Worm (Caenorhabditis elegans): ENCODE results near the gene cpt-4.

The cpt-4 gene

ce11 chrV:5033099-5033498 is 5.6 kb upstream of the cpt-4 start, which contains the start of gene K11D12.13:
K11D12.13 (plus strand) TSS chrV:5033399.
- TF ChIP-seq unc-62 (GFP tag; optimal IDR thresholded peaks at IDR 0.05) = no peak

DNA sequence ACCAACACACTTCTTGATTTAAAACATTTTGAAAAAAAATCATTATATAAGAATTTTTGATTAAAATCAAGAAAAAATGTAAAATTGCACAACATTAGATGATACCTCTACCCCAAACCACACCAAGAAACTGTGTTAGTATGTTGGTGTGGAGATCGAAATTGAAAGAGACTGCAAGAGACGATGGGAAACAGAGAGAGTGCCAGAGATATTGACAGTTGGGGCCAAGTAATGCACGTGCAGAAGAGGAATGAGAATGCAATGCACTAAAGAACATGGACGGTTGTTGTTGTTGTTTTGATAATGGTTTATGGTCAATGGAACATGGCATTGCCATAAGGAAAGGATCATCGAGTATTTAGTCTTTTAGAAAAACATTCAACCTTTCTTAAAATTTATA is 4.7 kb upstream of the cpt-4 start:
- TF ChIP-seq unc-62 (GFP tag; optimal IDR thresholded peaks at IDR 0.05) = no peak

DNA sequence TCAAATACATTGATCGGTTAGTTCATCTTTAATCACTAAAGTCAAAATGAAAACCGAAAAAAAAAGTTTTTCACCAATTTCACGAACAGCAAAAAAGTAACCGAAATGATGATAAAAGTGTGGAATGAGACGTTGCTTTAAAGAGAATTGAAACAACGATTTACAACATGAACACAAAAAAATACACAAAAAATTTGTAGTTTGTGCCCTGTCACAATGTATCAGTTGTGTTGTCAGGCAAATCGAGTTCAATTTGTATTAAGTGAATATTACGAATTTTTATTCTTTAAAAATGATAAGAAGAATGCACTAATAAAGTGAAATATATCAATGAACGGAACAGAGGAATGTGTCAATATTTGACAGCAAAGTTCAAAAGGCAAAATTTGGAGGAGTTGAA is 4.2 kb upstream of the cpt-4 start:
- TF ChIP-seq unc-62 (GFP tag; optimal IDR thresholded peaks at IDR 0.05) = no peak

DNA sequence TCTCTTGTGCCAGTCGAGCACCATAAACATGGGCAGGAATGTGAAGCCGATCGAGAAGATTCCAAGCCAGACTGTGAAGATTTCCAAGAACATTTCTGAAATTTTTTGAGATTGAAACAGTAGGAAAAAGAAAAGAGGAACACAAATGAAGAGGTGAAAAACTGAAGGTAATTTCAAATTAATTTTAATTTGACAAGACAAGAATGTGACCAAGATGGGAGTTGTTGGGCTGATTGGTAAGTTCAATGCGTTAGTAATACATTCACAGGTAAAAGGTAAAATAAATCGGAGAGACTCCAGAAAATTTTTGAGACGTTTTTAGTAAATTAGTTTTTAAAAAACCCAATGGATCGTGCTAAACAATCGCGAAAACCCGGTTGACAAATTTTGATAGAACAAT is 3.2 kb upstream of the cpt-4 start, which contains the start of gene swt-7:
TSS of gene swt-7 (minus strand) at position 101 of the 400 bp plus-strand sequence.
- TF ChIP-seq unc-62 (GFP tag; optimal IDR thresholded peaks at IDR 0.05) = no peak

ce11 chrV:5030212-5030611 is 2.7 kb upstream of the cpt-4 start:
- TF ChIP-seq unc-62 (GFP tag; optimal IDR thresholded peaks at IDR 0.05) = no peak

ce11 chrV:5026438-5026837 is 1.1 kb downstream of the cpt-4 start:
- TF ChIP-seq unc-62 (GFP tag; optimal IDR thresholded peaks at IDR 0.05) = no peak

DNA sequence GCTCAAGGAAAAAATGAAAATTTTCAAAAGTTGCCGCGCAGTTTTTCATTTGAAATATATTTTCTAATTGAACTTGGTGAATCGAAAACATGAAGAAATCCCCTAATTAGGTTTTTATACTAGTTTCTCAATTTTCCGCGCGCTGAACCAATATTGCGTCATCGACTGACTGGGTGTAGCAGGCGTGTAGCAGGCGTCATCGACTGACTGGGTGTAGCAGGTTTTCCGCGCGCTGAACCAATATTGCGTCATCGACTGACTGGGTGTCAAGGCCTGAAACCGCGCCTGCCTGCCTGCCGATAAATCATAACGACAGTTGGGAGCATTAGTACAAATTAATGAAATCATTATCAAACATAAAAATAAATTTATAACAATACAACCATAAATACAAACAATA is 4.2 kb downstream of the cpt-4 start:
- no peak for TF ChIP-seq unc-62 (GFP tag; optimal IDR thresholded peaks at IDR 0.05)

- TF ChIP-seq unc-62 (GFP tag; optimal IDR thresholded peaks at IDR 0.05) = no peak
These were observed 8.7 kb downstream of the cpt-4 start, which contains the start of gene srr-4 for ce11 chrV:5018810-5019274. srr-4 (plus strand) TSS chrV:5019224.

- TF ChIP-seq unc-62 (GFP tag; optimal IDR thresholded peaks at IDR 0.05) = no peak
These were observed 9.5 kb downstream of the cpt-4 start for ce11 chrV:5018067-5018466.

DNA sequence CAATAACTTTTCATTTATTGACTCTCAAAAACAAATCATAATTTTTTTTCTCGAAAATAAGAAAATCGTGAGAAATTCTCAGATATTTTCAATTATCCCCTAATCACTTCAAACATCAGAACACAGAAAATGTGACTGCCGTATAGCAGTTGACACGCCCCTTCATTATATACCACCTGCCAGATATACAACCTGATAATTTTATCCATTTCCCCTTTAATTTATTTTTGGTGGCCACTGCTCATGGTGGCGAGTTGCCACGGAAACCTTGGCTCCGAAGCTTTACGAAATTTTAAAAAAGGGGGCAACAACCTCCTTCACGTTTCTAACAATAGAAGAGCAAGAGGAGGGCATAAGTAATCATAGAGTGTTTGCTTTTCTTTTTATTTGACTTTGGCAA is 10.8 kb downstream of the cpt-4 start:
- no peak for TF ChIP-seq unc-62 (GFP tag; optimal IDR thresholded peaks at IDR 0.05)

- no peak for TF ChIP-seq unc-62 (GFP tag; optimal IDR thresholded peaks at IDR 0.05)
These were observed 15.2 kb downstream of the cpt-4 start, which contains the start of gene srr-6 for ce11 chrV:5012193-5012853. srr-6 (plus strand) TSS chrV:5012803.

DNA sequence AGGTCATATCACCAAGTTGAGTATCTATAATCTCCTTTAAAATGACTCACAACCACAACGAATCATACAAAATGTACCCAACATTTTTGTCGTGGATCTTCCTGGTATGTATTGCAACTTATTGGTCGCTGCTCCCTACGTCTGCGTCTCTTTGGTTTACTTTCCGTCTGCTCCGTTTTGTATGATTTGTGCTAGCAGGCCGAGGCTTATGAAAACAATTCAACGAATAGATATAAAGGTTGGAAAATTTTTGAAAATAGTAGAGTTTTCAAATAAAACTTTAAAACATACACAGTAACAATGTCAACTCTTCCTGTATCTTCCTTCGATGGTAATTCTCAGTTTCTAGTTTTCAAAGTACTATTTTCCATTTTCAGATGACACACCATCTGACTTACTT is 26.1 kb downstream of the cpt-4 start, which contains the start of gene srr-8:
TSS of gene srr-8 (plus strand) at position 301 of the 400 bp plus-strand sequence.
- TF ChIP-seq unc-62 (GFP tag; optimal IDR thresholded peaks at IDR 0.05) = no peak

DNA sequence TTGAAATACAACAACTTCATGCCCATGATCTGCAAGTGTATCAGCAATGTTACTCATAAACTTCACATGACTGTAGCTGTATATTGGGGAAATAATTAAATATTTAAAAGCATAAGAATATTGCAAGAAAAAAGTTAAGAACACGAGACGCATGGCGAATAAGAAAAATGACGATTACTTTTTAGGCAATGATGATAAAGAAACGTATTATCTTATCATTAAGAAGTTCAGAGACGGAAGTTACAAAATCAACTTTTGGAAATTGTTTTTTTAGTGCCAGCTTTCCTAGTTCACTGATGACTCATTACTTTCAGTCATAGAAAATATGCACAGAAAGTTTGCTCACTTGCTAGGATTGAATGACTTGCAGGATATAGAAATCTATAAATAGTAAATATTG is 27.1 kb downstream of the cpt-4 start, which contains the start of gene ugt-7:
TSS of gene ugt-7 (minus strand) at position 161 of the 400 bp plus-strand sequence.
- TF ChIP-seq unc-62 (GFP tag; optimal IDR thresholded peaks at IDR 0.05) = no peak

- no peak for TF ChIP-seq unc-62 (GFP tag; optimal IDR thresholded peaks at IDR 0.05)
These were observed 32.4 kb downstream of the cpt-4 start, which contains the start of gene ncx-9 for ce11 chrV:4995155-4995554. ncx-9 (minus strand) TSS chrV:4995255.

ce11 chrV:4987097-4987496 is 40.4 kb downstream of the cpt-4 start, which contains the start of gene ncx-8:
ncx-8 (minus strand) TSS chrV:4987197.
- no peak for TF ChIP-seq unc-62 (GFP tag; optimal IDR thresholded peaks at IDR 0.05)

ce11 chrV:4983091-4983490 is 44.4 kb downstream of the cpt-4 start, which contains the start of gene srsx-13:
srsx-13 (minus strand) TSS chrV:4983191.
- TF ChIP-seq unc-62 (GFP tag; optimal IDR thresholded peaks at IDR 0.05) = no peak

DNA sequence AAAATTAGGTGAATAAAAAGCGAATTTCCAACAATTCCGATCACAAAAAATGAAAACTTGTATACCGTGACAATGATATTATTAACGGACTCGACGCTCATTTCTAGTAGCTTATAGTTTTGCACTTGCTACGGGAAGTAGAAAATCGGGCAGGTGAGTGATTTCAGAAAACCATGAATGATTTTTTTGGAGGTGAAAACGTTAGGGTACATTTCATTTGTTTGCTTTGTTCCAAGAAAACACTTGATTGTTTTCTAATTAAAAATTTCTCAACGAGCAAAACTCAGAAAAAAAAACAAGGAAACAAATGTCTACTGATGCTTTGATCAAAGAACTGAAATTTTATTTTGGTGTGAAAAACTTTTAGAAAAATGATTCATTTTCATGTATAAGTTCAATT is 46.6 kb downstream of the cpt-4 start, which contains the start of gene srsx-12:
TSS of gene srsx-12 (minus strand) at position 101 of the 400 bp plus-strand sequence.
- TF ChIP-seq unc-62 (GFP tag; optimal IDR thresholded peaks at IDR 0.05) = no peak
